Fruit fly (Drosophila melanogaster): Measurements from ENCODE around the gene TSG101.

Gene TSG101

dm6 chr3L:16870723-16871137 lies 28.6 kb downstream of the TSG101 start (continued):
- TF ChIP-seq schlank (tag; optimal IDR thresholded peaks at IDR 0.05) (no peak), Eip74EF (GFP tag; optimal IDR thresholded peaks at IDR 0.05) (peak in 1 of 2 experiments; percentile 44), CG2875 (GFP tag; optimal IDR thresholded peaks at IDR 0.05) (peak; percentile 8), Bdp1 (GFP tag; optimal IDR thresholded peaks at IDR 0.05) (no peak), CG43689 (GFP tag; IDR thresholded peaks at IDR 0.05) (no peak), CG10209 (GFP tag; optimal IDR thresholded peaks at IDR 0.05) (peak; percentile 22), Abd-B (GFP tag; optimal IDR thresholded peaks at IDR 0.05) (no peak), D (optimal IDR thresholded peaks at IDR 0.05) (no peak), D (GFP tag; optimal IDR thresholded peaks at IDR 0.05) (peak; percentile 35), Oaz (GFP tag; IDR thresholded peaks at IDR 0.05) (no peak), CG1792 (GFP tag; optimal IDR thresholded peaks at IDR 0.05) (no peak), unpg (GFP tag; optimal IDR thresholded peaks at IDR 0.05) (peak; percentile 32), eve (GFP tag; optimal IDR thresholded peaks at IDR 0.05) (peak in 1 of 2 experiments; percentile 25), D19B (GFP tag; optimal IDR thresholded peaks at IDR 0.05) (no peak), Blimp-1 (GFP tag; optimal IDR thresholded peaks at IDR 0.05) (peak; percentile 58), trh (GFP tag; optimal IDR thresholded peaks at IDR 0.05) (no peak), CG14441 (GFP tag; IDR thresholded peaks at IDR 0.05) (no peak), CG30403 (GFP tag; optimal IDR thresholded peaks at IDR 0.05) (peak; percentile 43), otp (GFP tag; IDR thresholded peaks at IDR 0.05) (no peak), kah (GFP tag; optimal IDR thresholded peaks at IDR 0.05) (no peak), dati (GFP tag; IDR thresholded peaks at IDR 0.05) (no peak), CG7556 (GFP tag; optimal IDR thresholded peaks at IDR 0.05) (peak; percentile 75), CG7357 (GFP tag; IDR thresholded peaks at IDR 0.05) (no peak), fd102C (GFP tag; optimal IDR thresholded peaks at IDR 0.05) (no peak), zen (tag; optimal IDR thresholded peaks at IDR 0.05) (no peak), CG12659 (GFP tag; optimal IDR thresholded peaks at IDR 0.05) (peak; percentile 9), tx (GFP tag; optimal IDR thresholded peaks at IDR 0.05) (no peak), CG18599 (GFP tag; optimal IDR thresholded peaks at IDR 0.05) (peak; percentile 51), CG2120 (GFP tag; optimal IDR thresholded peaks at IDR 0.05) (peak; percentile 1), dimm (GFP tag; IDR thresholded peaks at IDR 0.05) (no peak), tin (GFP tag; optimal IDR thresholded peaks at IDR 0.05) (no peak), wek (GFP tag; optimal IDR thresholded peaks at IDR 0.05) (no peak), jigr1 (GFP tag; IDR thresholded peaks at IDR 0.05) (no peak), CG13424 (tag; optimal IDR thresholded peaks at IDR 0.05) (peak; percentile 28), CG7928 (GFP tag; optimal IDR thresholded peaks at IDR 0.05) (no peak), Med (GFP tag) (peak; percentile 52), run (tag; optimal IDR thresholded peaks at IDR 0.05) (no peak), Xbp1 (GFP tag; optimal IDR thresholded peaks at IDR 0.05) (peak; percentile 8), CG10267 (tag; optimal IDR thresholded peaks at IDR 0.05) (peak; percentile 43), dmrt99B (tag; optimal IDR thresholded peaks at IDR 0.05) (peak; percentile 53), CG34224 (GFP tag; IDR thresholded peaks at IDR 0.05; ENCODE audit: partially characterized antibody) (no peak), phol (tag; optimal IDR thresholded peaks at IDR 0.05) (peak; percentile 45), crol (GFP tag; IDR thresholded peaks at IDR 0.05) (no peak; the same call in 1 of the 2 replicates), CG11696 (GFP tag; IDR thresholded peaks at IDR 0.05) (peak; percentile 75), bcd (GFP tag; optimal IDR thresholded peaks at IDR 0.05) (peak; percentile 41), CG42726 (GFP tag; IDR thresholded peaks at IDR 0.05; ENCODE audit: partially characterized antibody) (no peak), CG17328 (GFP tag; IDR thresholded peaks at IDR 0.05) (no peak), Dad (GFP tag; optimal IDR thresholded peaks at IDR 0.05) (no peak), sr (GFP tag; IDR thresholded peaks at IDR 0.05) (no peak), nau (GFP tag; optimal IDR thresholded peaks at IDR 0.05) (no peak), gcm (GFP tag; optimal IDR thresholded peaks at IDR 0.05) (peak; percentile 21)
